Worm (Caenorhabditis elegans) whole organism, early embryonic: ENCODE measurements around the gene C05A9.2.

Experiments used
- ama-1 ChIP-seq: fragments of 150-350 bp; optimal IDR thresholded peaks from 2 replicates; lab custom pipeline; 2014
- sea-1 ChIP-seq: fragments of 200-800 bp; sonication (Bioruptor generic); conservative IDR thresholded peaks from 2 replicates; pipeline ENCODE4 v1.3.6; 2022; ENCODE audit warnings: missing genetic modification characterization, missing compliant biosample characterization
- tbx-37 ChIP-seq: fragments of 200-800 bp; sonication (Bioruptor generic); conservative IDR thresholded peaks from 2 replicates; pipeline ENCODE4 v1.3.6; 2022; ENCODE audit warnings: missing genetic modification reagents, missing genetic modification characterization, missing compliant biosample characterization
- tra-4 ChIP-seq: sonication (generic microtip); optimal IDR thresholded peaks from 2 replicates; lab custom pipeline; 2017; ENCODE audit warnings: missing genetic modification characterization, missing compliant biosample characterization

DNA sequence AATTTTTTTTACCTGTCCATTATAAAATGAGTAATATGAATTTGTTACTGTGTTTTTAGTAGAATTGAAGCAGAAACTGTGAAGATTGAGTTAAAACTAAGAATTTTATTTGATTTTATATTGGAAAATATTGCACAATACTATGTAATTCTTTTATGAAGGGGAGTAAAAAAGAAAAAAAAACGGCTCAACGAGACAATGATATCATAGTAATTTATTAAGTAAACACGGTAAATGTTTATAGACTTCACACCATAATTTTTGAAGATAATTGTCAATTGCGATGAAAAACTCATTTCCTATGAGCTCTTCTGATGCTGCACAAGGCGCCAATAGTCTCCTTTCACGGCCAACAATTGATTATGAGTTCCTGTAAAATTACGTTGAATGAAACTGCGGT lies 14.7 kb upstream of the C05A9.2 start, which contains the start of gene pgp-5:
- TF ChIP-seq tra-4 (tag; lab: Kevin White, UChicago) (no peak), ama-1 (no peak), tbx-37 (GFP tag; lab: Robert Waterston, UW) (no peak), sea-1 (GFP tag; lab: Robert Waterston, UW) (no peak)
